Worm (Caenorhabditis elegans): ENCODE data around the gene fbxb-57.

fbxb-57 gene

DNA sequence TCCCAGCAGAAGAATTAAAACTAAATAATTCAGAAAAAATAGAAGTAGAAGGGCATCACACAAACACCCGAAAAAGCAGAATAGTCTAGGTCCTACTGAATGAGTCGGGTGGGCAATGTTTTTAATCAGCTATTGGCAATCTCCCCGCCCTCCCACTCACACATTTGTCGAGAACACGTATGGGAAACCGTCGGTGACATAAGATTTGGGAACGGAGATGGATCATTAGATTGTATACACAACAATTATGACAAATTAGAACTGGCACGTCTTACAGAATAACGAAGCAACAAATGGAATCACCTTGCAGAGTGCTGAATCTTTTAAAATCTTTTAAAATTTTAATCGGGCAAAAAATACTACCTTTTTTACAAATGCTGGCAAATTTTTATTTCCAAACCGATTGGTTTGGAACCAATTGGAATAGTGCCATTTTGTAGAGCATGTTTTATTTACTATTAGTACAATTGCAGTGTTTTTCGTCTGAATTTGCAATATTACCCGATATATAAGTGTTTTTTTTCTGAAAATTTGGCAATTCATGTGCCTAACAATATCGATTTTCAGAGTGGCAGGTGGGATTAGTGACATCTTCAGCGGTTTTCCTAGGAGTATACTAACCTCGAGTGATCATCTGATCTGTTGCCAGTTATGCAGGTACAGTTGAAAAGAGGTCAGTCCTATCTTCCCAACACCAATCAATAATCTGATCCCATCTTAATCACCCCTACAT, at the start of gene fbxb-57, which contains the start of gene F55C9.3:
fbxb-57 (plus strand) TSS at position 683 of the 733 bp plus-strand sequence.
F55C9.3 (minus strand) TSS at position 101 of the 733 bp plus-strand sequence.
- no peak for TF ChIP-seq tbx-37 (GFP tag; conservative IDR thresholded peaks at IDR 0.05)
- no peak for TF ChIP-seq ets-7 (tag; optimal IDR thresholded peaks at IDR 0.05)
- TF ChIP-seq hmbx-1 (tag; optimal IDR thresholded peaks at IDR 0.05), result no peak
- TF ChIP-seq pes-1 (GFP tag; IDR thresholded peaks at IDR 0.05), result no peak
- no peak for TF ChIP-seq ama-1 (optimal IDR thresholded peaks at IDR 0.05)
- no peak for TF ChIP-seq flt-1 (GFP tag; IDR thresholded peaks at IDR 0.05)
- no peak for TF ChIP-seq scrt-1 (GFP tag; IDR thresholded peaks at IDR 0.05)
- no peak for TF ChIP-seq hnd-1 (tag; optimal IDR thresholded peaks at IDR 0.05)
- TF ChIP-seq ceh-36 (tag; optimal IDR thresholded peaks at IDR 0.05), result no peak
- TF ChIP-seq ceh-13 (GFP tag; optimal IDR thresholded peaks at IDR 0.05), result no peak
- no peak for TF ChIP-seq tbx-11 (GFP tag; IDR thresholded peaks at IDR 0.05)
- TF ChIP-seq F13C5.2 (tag; optimal IDR thresholded peaks at IDR 0.05), result no peak
- no peak for TF ChIP-seq sea-1 (GFP tag; conservative IDR thresholded peaks at IDR 0.05)
- TF ChIP-seq aly-1 (tag; optimal IDR thresholded peaks at IDR 0.05), result no peak
- no peak for TF ChIP-seq tra-4 (tag; optimal IDR thresholded peaks at IDR 0.05)
- TF ChIP-seq hmg-4 (GFP tag; optimal IDR thresholded peaks at IDR 0.05), result no peak
- TF ChIP-seq B0310.2 (tag; optimal IDR thresholded peaks at IDR 0.05), result no peak

DNA sequence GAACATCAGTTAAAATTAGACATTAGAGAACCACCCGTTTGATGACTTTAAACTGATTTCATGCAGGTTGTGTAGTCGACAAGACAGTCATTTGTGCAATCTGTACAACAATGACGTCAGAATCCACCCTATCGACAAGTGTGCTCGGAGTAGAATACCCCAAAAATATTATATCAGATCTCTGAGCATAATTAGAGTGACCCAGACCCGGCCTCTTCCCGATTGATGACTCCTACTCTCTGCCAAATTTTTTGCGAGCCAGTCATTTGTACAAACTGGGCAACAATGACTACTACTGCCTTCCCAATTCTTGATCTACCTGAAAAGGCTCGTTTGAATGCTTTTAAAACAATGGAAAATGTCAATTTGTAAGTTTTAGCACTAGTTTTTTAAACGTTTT, 48.4 kb upstream of the fbxb-57 start, which contains the start of the genes fbxb-115 and fbxb-1:
fbxb-115 (minus strand) TSS at position 101 of the 400 bp plus-strand sequence.
fbxb-1 (plus strand) TSS at position 226 of the 400 bp plus-strand sequence.
- TF ChIP-seq pes-1 (GFP tag; IDR thresholded peaks at IDR 0.05) (no peak), hmg-4 (GFP tag; optimal IDR thresholded peaks at IDR 0.05) (no peak), F13C5.2 (tag; optimal IDR thresholded peaks at IDR 0.05) (no peak), tbx-11 (GFP tag; IDR thresholded peaks at IDR 0.05) (no peak), B0310.2 (tag; optimal IDR thresholded peaks at IDR 0.05) (no peak), flt-1 (GFP tag; IDR thresholded peaks at IDR 0.05) (no peak), ceh-36 (tag; optimal IDR thresholded peaks at IDR 0.05) (no peak), tra-4 (tag; optimal IDR thresholded peaks at IDR 0.05) (no peak), ama-1 (optimal IDR thresholded peaks at IDR 0.05) (no peak), ceh-13 (GFP tag; optimal IDR thresholded peaks at IDR 0.05) (no peak), scrt-1 (GFP tag; IDR thresholded peaks at IDR 0.05) (no peak), sea-1 (GFP tag; conservative IDR thresholded peaks at IDR 0.05) (no peak), hnd-1 (tag; optimal IDR thresholded peaks at IDR 0.05) (no peak), hmbx-1 (tag; optimal IDR thresholded peaks at IDR 0.05) (no peak), aly-1 (tag; optimal IDR thresholded peaks at IDR 0.05) (no peak), tbx-37 (GFP tag; conservative IDR thresholded peaks at IDR 0.05) (no peak), ets-7 (tag; optimal IDR thresholded peaks at IDR 0.05) (no peak)

DNA sequence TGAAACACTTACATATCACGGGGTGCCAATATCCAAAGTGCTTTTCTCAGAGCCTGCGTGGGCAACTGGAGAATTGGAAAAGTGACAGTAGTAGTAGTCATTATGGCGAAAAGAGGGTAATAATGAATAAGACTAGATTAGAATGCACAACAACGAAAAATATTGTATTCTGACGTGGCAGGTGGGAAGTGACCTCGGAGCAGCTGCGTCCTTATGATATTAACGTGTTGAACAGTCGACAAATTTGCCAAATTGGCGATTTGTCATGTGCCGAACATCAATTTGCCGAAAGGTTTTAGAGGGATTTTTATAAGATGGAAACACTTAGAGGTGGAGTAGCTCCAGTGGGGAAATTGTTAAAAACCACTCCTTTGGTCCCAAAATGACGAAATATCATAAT, 37.6 kb upstream of the fbxb-57 start, which contains the start of gene str-81:
str-81 (minus strand) TSS at position 101 of the 400 bp plus-strand sequence.
- no peak for TF ChIP-seq tbx-11 (GFP tag; IDR thresholded peaks at IDR 0.05)
- TF ChIP-seq tbx-37 (GFP tag; conservative IDR thresholded peaks at IDR 0.05), result no peak
- TF ChIP-seq ceh-13 (GFP tag; optimal IDR thresholded peaks at IDR 0.05), result no peak
- TF ChIP-seq hnd-1 (tag; optimal IDR thresholded peaks at IDR 0.05), result no peak
- no peak for TF ChIP-seq ceh-36 (tag; optimal IDR thresholded peaks at IDR 0.05)
- TF ChIP-seq pes-1 (GFP tag; IDR thresholded peaks at IDR 0.05), result no peak
- no peak for TF ChIP-seq hmbx-1 (tag; optimal IDR thresholded peaks at IDR 0.05)
- no peak for TF ChIP-seq aly-1 (tag; optimal IDR thresholded peaks at IDR 0.05)
- no peak for TF ChIP-seq sea-1 (GFP tag; conservative IDR thresholded peaks at IDR 0.05)
- no peak for TF ChIP-seq F13C5.2 (tag; optimal IDR thresholded peaks at IDR 0.05)
- TF ChIP-seq B0310.2 (tag; optimal IDR thresholded peaks at IDR 0.05), result no peak
- no peak for TF ChIP-seq flt-1 (GFP tag; IDR thresholded peaks at IDR 0.05)
- TF ChIP-seq hmg-4 (GFP tag; optimal IDR thresholded peaks at IDR 0.05), result no peak

DNA sequence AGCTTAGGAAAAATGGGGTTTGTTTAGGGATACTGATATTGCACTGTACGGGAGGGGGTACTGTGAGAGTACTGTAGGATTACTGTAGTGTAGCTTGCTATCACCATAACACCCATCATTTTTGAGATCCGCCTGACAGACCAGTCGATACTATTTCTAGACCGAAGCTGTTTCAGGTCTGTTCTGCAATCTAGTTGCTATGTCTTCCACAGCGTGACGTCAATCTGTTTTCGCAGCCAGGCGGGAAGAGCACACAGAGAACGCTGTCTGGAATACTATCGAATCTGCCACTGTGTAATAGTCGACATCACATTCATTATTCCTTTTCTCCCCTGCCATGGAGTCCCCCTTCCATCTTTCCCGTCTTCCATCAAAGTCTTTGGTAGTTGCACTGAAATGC, 36.7 kb upstream of the fbxb-57 start, which contains the start of gene F21D9.11:
F21D9.11 (plus strand) TSS at position 301 of the 400 bp plus-strand sequence.
- TF ChIP-seq hnd-1 (tag; optimal IDR thresholded peaks at IDR 0.05) (no peak), aly-1 (tag; optimal IDR thresholded peaks at IDR 0.05) (no peak)

DNA sequence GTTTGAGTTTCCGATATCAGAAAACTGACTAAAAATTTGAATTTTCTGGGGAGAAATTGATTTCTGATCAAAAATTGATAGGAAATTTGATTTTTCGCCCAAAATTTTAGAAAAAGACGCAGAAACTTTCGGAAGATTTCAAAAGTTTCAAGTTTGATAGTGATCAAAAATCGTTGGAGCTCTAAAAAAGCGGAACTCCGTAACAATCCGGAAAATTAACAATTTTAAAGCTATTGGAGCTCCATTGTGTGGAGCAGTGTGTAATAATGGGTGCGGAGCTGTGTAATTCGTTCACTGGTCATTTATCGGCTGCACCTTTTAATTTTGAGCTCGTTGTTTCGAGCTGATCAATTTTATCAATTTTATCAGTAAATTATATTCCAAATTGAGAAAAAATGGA, 35.0 kb upstream of the fbxb-57 start, which contains the start of gene F21D9.4:
F21D9.4 (plus strand) TSS at position 301 of the 400 bp plus-strand sequence.
- TF ChIP-seq tbx-11 (GFP tag; IDR thresholded peaks at IDR 0.05) (no peak), tra-4 (tag; optimal IDR thresholded peaks at IDR 0.05) (no peak), scrt-1 (GFP tag; IDR thresholded peaks at IDR 0.05) (no peak), F13C5.2 (tag; optimal IDR thresholded peaks at IDR 0.05) (no peak), hnd-1 (tag; optimal IDR thresholded peaks at IDR 0.05) (no peak)

DNA sequence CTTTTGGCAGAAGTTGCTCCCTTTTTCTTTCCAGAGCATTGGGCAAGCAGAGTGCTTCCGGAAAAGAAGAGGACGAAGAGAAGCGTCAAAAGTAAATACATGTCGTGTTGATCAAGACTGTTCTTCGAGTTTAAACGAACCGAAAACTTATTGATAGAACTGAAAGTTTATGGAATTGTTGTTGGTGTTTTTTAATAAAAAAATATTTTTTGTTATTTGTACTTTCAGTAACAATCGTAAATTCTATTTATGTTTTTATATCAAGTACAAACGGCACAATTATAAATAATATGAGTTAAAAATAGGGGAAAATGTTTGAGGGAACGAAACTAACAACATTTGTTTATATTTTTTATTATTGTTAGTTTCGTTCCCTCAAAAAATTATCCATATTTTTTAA, 30.9 kb upstream of the fbxb-57 start, which contains the start of gene F21D9.3:
F21D9.3 (minus strand) TSS at position 101 of the 400 bp plus-strand sequence.
- TF ChIP-seq aly-1 (tag; optimal IDR thresholded peaks at IDR 0.05) (no peak), F13C5.2 (tag; optimal IDR thresholded peaks at IDR 0.05) (no peak), pes-1 (GFP tag; IDR thresholded peaks at IDR 0.05) (no peak)

DNA sequence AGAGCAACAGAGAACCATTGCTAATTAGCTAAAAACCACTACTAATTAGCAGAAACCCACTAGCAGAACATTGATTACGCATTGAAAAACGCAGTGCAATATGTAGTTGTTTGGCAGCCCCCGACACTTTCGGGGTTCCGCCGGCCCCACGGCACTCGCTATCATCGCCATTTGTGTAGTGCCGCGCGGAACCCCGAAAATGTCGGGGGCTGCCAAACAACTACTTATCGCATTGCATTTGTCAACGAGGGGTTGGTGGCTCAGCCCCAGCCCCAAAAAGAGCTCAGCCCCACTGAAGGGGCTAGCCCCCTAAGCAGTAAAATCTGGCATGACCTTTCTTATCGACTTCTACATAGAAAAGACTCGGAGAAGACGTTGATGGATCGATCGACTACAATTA, 29.2 kb upstream of the fbxb-57 start:
- TF ChIP-seq pes-1 (GFP tag; IDR thresholded peaks at IDR 0.05) (no peak), tra-4 (tag; optimal IDR thresholded peaks at IDR 0.05) (no peak), F13C5.2 (tag; optimal IDR thresholded peaks at IDR 0.05) (no peak), hnd-1 (tag; optimal IDR thresholded peaks at IDR 0.05) (no peak), flt-1 (GFP tag; IDR thresholded peaks at IDR 0.05) (no peak), hmbx-1 (tag; optimal IDR thresholded peaks at IDR 0.05) (no peak), hmg-4 (GFP tag; optimal IDR thresholded peaks at IDR 0.05) (no peak), aly-1 (tag; optimal IDR thresholded peaks at IDR 0.05) (no peak), ama-1 (optimal IDR thresholded peaks at IDR 0.05) (no peak), ceh-36 (tag; optimal IDR thresholded peaks at IDR 0.05) (no peak), sea-1 (GFP tag; conservative IDR thresholded peaks at IDR 0.05) (no peak), tbx-37 (GFP tag; conservative IDR thresholded peaks at IDR 0.05) (no peak), ceh-13 (GFP tag; optimal IDR thresholded peaks at IDR 0.05) (no peak), scrt-1 (GFP tag; IDR thresholded peaks at IDR 0.05) (no peak), B0310.2 (tag; optimal IDR thresholded peaks at IDR 0.05) (no peak), ets-7 (tag; optimal IDR thresholded peaks at IDR 0.05) (no peak)

All from whole organism, early embryonic.